Worm (Caenorhabditis elegans) whole organism, mixed stage, embryonic: ENCODE data around the gene dct-1.

Experiments
- M03D4.4 ChIP-seq: sonication (generic microtip); optimal IDR thresholded peaks from 2 replicates; lab custom pipeline; 2017; ENCODE audit warnings: mild to moderate bottlenecking, missing genetic modification characterization, missing compliant biosample characterization
- bed-3 ChIP-seq: fragments of 200-800 bp; sonication (Bioruptor generic); optimal IDR thresholded peaks from 3 replicates; lab custom pipeline; 2018; ENCODE audit warnings: mild to moderate bottlenecking, missing genetic modification characterization, moderate library complexity, missing compliant biosample characterization
- blmp-1 ChIP-seq: fragments of 150-350 bp; optimal IDR thresholded peaks from 2 replicates; lab custom pipeline; 2014; ENCODE audit warnings: missing biosample characterization, missing genetic modification characterization
- ceh-43 ChIP-seq: fragments of 200-800 bp; sonication (Bioruptor generic); optimal IDR thresholded peaks from 2 replicates; lab custom pipeline; 2018; ENCODE audit warnings: mild to moderate bottlenecking, missing genetic modification characterization, moderate library complexity, missing compliant biosample characterization
- ces-1 ChIP-seq: fragments of 150-350 bp; optimal IDR thresholded peaks from 2 replicates; lab custom pipeline; 2014; ENCODE audit warnings: missing biosample characterization, missing genetic modification reagents, missing genetic modification characterization
- cnd-1 ChIP-seq: fragments of 200-800 bp; sonication (Bioruptor generic); optimal IDR thresholded peaks from 2 replicates; lab custom pipeline; 2018; ENCODE audit warnings: mild to moderate bottlenecking, missing genetic modification characterization, missing compliant biosample characterization
- drap-1 ChIP-seq: fragments of 200-800 bp; sonication (Bioruptor generic); optimal IDR thresholded peaks from 3 replicates; lab custom pipeline; 2018; ENCODE audit warnings: mild to moderate bottlenecking, missing genetic modification characterization, missing compliant biosample characterization
- elt-1 ChIP-seq: sonication (generic microtip); optimal IDR thresholded peaks from 2 replicates; lab custom pipeline; 2017; ENCODE audit warnings: missing genetic modification characterization, mild to moderate bottlenecking, missing compliant biosample characterization, antibody characterized with exemption, moderate library complexity, borderline replicate concordance; ENCODE audit not compliant: insufficient read depth
- elt-3 ChIP-seq: fragments of 150-350 bp; optimal IDR thresholded peaks from 2 replicates; lab custom pipeline; 2014; ENCODE audit warnings: missing biosample characterization, missing genetic modification characterization
- flh-1 ChIP-seq: fragments of 200-800 bp; sonication (Bioruptor generic); optimal IDR thresholded peaks from 2 replicates; lab custom pipeline; 2018; ENCODE audit warnings: mild to moderate bottlenecking, missing genetic modification characterization, moderate library complexity, missing compliant biosample characterization
- ham-2 ChIP-seq: fragments of 200-800 bp; sonication (Bioruptor generic); optimal IDR thresholded peaks from 2 replicates; lab custom pipeline; 2018; ENCODE audit warnings: mild to moderate bottlenecking, missing genetic modification characterization, missing compliant biosample characterization
- lin-13 ChIP-seq: fragments of 150-350 bp; optimal IDR thresholded peaks from 2 replicates; lab custom pipeline; 2014; ENCODE audit warnings: missing biosample characterization, missing genetic modification characterization
- lin-32 ChIP-seq: fragments of 200-800 bp; sonication (Bioruptor generic); optimal IDR thresholded peaks from 2 replicates; lab custom pipeline; 2018; ENCODE audit warnings: mild to moderate bottlenecking, missing genetic modification characterization, missing compliant biosample characterization
- lsy-2 ChIP-seq: fragments of 150-350 bp; optimal IDR thresholded peaks from 2 replicates; lab custom pipeline; 2014; ENCODE audit warnings: missing biosample characterization, missing genetic modification characterization
- mep-1 ChIP-seq: fragments of 150-350 bp; optimal IDR thresholded peaks from 2 replicates; lab custom pipeline; 2017; ENCODE audit warnings: missing biosample characterization, missing genetic modification reagents, missing genetic modification characterization, inconsistent platforms
- mls-2 ChIP-seq: sonication (generic microtip); optimal IDR thresholded peaks from 2 replicates; lab custom pipeline; 2016; ENCODE audit warnings: mild to moderate bottlenecking, missing genetic modification characterization, moderate library complexity, missing compliant biosample characterization
- nhr-12 ChIP-seq: fragments of 150-350 bp; optimal IDR thresholded peaks from 2 replicates; lab custom pipeline; 2014; ENCODE audit warnings: missing biosample characterization, missing genetic modification characterization
- nhr-2 ChIP-seq: fragments of 150-350 bp; optimal IDR thresholded peaks from 2 replicates; lab custom pipeline; 2014; ENCODE audit warnings: missing biosample characterization, missing genetic modification characterization
- nhr-28 ChIP-seq: fragments of 150-350 bp; optimal IDR thresholded peaks from 2 replicates; lab custom pipeline; 2014; ENCODE audit warnings: missing biosample characterization, missing genetic modification characterization
- nhr-76 ChIP-seq: sonication (generic microtip); optimal IDR thresholded peaks from 2 replicates; lab custom pipeline; 2017; ENCODE audit warnings: missing biosample characterization, missing genetic modification characterization
- pha-4 ChIP-seq: fragments of 150-350 bp; optimal IDR thresholded peaks from 2 replicates; lab custom pipeline; 2018; ENCODE audit warnings: missing biosample characterization, missing genetic modification reagents, missing genetic modification characterization
- sem-2 ChIP-seq: fragments of 200-800 bp; sonication (Bioruptor generic); optimal IDR thresholded peaks from 2 replicates; lab custom pipeline; 2018; ENCODE audit warnings: mild to moderate bottlenecking, missing genetic modification characterization, missing compliant biosample characterization
- snpc-4 ChIP-seq: fragments of 150-350 bp; optimal IDR thresholded peaks from 2 replicates; lab custom pipeline; 2014; ENCODE audit warnings: missing biosample characterization, missing genetic modification characterization
- tbx-8 ChIP-seq: fragments of 200-800 bp; sonication (Bioruptor generic); optimal IDR thresholded peaks from 2 replicates; lab custom pipeline; 2018; ENCODE audit warnings: mild to moderate bottlenecking, missing genetic modification characterization, moderate library complexity, missing compliant biosample characterization
- unc-120 ChIP-seq: sonication (generic microtip); optimal IDR thresholded peaks from 2 replicates; lab custom pipeline; 2017; ENCODE audit warnings: missing genetic modification characterization, missing compliant biosample characterization; ENCODE audit not compliant: poor library complexity, severe bottlenecking
- unc-39 ChIP-seq: fragments of 150-350 bp; optimal IDR thresholded peaks from 2 replicates; lab custom pipeline; 2014; ENCODE audit warnings: missing biosample characterization, missing genetic modification characterization
- zip-8 ChIP-seq: fragments of 150-350 bp; optimal IDR thresholded peaks from 2 replicates; lab custom pipeline; 2014; ENCODE audit warnings: missing biosample characterization, missing genetic modification characterization
- ztf-11 ChIP-seq: fragments of 150-350 bp; optimal IDR thresholded peaks from 2 replicates; lab custom pipeline; 2014; ENCODE audit warnings: missing biosample characterization, missing genetic modification characterization

Gene dct-1

ce11 chrX:7962056-7962485 lies 7.9 kb downstream of the dct-1 start:
- TF ChIP-seq unc-120 (tag; lab: Kevin White, UChicago): peak; percentile 26
- TF ChIP-seq mep-1: peak; percentile 17
- peak; percentile 5 for TF ChIP-seq cnd-1 (tag; lab: Kevin White, UChicago)
- TF ChIP-seq elt-1 (tag; lab: Kevin White, UChicago): no peak

- TF ChIP-seq zip-8 (tag; lab: Kevin White, UChicago) (no peak), nhr-12 (tag; lab: Kevin White, UChicago) (no peak), lin-13 (tag; lab: Kevin White, UChicago) (no peak)
Measured at ce11 chrX:7964022-7964421, 9.9 kb downstream of the dct-1 start.

- TF ChIP-seq nhr-2 (tag; lab: Kevin White, UChicago): peak; percentile 89
- TF ChIP-seq ceh-43: no peak
- no peak for TF ChIP-seq bed-3 (GFP tag; lab: Kevin White, UChicago)
- no peak for TF ChIP-seq snpc-4 (tag; lab: Kevin White, UChicago)
- TF ChIP-seq lin-32 (GFP tag; lab: Kevin White, UChicago): peak; percentile 52
- no peak for TF ChIP-seq nhr-28 (tag; lab: Kevin White, UChicago)
- TF ChIP-seq mls-2 (tag; lab: Kevin White, UChicago): peak; percentile 25
- no peak for TF ChIP-seq tbx-8
- no peak for TF ChIP-seq unc-39 (tag; lab: Kevin White, UChicago)
- TF ChIP-seq pha-4 (tag; lab: Kevin White, UChicago): no peak
- peak; percentile 54 for TF ChIP-seq elt-1 (tag; lab: Kevin White, UChicago)
- TF ChIP-seq drap-1: no peak
- TF ChIP-seq zip-8 (tag; lab: Kevin White, UChicago): no peak
- TF ChIP-seq lsy-2 (tag; lab: Kevin White, UChicago): no peak
- TF ChIP-seq M03D4.4 (tag; lab: Kevin White, UChicago): no peak
- no peak for TF ChIP-seq lin-13 (tag; lab: Kevin White, UChicago)
- peak; percentile 58 for TF ChIP-seq cnd-1 (tag; lab: Kevin White, UChicago)
Measured at ce11 chrX:7965449-7965848, 11.3 kb downstream of the dct-1 start.

DNA sequence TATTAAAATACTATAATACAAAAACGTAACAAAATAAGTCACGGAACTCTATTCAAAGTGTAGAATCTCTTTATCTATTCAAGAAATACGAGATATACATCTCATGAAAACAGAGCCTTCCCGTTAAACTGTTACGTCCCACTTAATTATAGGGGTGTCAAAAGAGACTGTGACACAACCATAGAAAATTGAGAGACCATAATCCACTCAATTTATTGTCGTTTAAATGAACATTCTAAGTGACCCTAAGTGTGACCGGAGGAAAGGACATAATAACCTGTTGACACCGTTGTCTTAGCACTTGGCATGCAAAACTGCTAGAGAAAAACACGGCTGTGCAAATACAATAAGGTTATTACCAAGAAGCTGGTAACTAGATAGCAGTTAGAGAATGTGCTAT lies 14.4 kb downstream of the dct-1 start:
- TF ChIP-seq nhr-2 (tag; lab: Kevin White, UChicago): peak; percentile 90
- TF ChIP-seq ceh-43: no peak
- TF ChIP-seq ces-1 (GFP tag; lab: Kevin White, UChicago): peak; percentile 74
- TF ChIP-seq zip-8 (tag; lab: Kevin White, UChicago): peak; percentile 43

DNA sequence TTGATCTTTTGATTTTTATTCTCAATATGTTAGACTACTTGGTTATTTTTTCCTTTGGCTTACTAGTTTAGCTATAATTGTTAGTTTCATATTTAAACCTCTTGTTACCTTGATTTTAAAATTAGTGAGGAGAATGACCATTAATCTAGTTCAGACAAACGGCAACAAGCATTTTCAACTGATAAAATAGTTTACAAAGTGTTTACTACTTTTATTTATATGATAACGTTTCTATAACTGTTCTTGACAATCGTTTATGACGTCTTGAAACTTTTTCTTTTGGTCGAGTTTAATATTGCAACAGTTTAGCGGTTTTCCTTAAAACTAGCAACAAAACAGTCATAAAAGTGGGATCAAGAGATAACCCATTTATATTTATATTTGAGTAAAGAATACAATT lies 21.6 kb downstream of the dct-1 start:
- no peak for TF ChIP-seq ceh-43
- no peak for TF ChIP-seq ztf-11
- no peak for TF ChIP-seq elt-3
- TF ChIP-seq cnd-1 (tag; lab: Kevin White, UChicago): no peak
- no peak for TF ChIP-seq blmp-1 (tag; lab: Kevin White, UChicago)
- no peak for TF ChIP-seq sem-2 (GFP tag; lab: Kevin White, UChicago)
- TF ChIP-seq snpc-4 (tag; lab: Kevin White, UChicago): no peak
- TF ChIP-seq drap-1: no peak

DNA sequence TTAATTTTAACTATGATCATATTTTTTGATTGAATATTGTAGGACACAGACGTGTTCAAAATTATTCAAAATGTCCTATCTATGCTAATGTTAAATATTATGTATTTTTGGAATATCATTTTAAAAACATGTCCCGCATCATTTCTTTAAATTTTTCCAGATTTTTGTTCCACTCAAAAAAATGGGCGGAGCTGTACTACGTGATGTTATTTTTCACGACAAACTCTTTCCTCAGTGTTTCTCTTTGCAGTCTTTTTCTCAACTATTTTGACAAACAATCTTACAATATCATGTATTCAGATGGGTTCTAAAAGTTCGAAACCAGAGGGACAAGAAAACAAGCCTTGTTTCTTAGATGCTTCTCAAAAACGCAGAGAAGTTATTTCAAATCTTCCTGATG lies 22.2 kb downstream of the dct-1 start, which contains the start of gene F45E1.5:
Gene F45E1.5, plus strand, starts transcription at position 301 of the 400 bp plus-strand sequence.
- TF ChIP-seq nhr-76 (tag; lab: Kevin White, UChicago): no peak
- no peak for TF ChIP-seq flh-1 (GFP tag; lab: Kevin White, UChicago)
- no peak for TF ChIP-seq ham-2 (GFP tag; lab: Kevin White, UChicago)
- no peak for TF ChIP-seq nhr-2 (tag; lab: Kevin White, UChicago)
- no peak for TF ChIP-seq pha-4 (tag; lab: Kevin White, UChicago)

DNA sequence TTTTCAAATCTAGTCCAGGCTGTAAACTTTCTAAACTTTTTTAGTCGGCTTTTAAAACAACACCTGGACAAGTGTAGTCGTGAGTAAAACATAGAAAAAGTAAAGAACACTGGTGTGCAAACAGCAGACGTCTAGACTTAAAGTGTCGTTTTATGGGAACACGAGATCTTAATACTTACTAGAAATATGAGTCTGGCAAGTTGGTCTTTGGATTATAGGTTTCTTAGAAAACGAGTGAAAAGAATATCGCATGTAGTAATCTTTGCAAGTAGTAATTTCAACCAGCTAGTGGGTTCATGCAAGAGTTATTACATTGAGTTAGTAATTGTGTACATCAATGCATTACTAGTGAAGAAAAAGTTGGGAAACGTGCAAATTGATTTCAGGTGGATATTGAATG lies 23.3 kb downstream of the dct-1 start:
- TF ChIP-seq elt-1 (tag; lab: Kevin White, UChicago): no peak
- TF ChIP-seq lin-32 (GFP tag; lab: Kevin White, UChicago): no peak
- TF ChIP-seq lsy-2 (tag; lab: Kevin White, UChicago): no peak
- no peak for TF ChIP-seq nhr-28 (tag; lab: Kevin White, UChicago)
- no peak for TF ChIP-seq sem-2 (GFP tag; lab: Kevin White, UChicago)
- no peak for TF ChIP-seq flh-1 (GFP tag; lab: Kevin White, UChicago)
- TF ChIP-seq unc-39 (tag; lab: Kevin White, UChicago): no peak
- TF ChIP-seq lin-13 (tag; lab: Kevin White, UChicago): no peak
- TF ChIP-seq zip-8 (tag; lab: Kevin White, UChicago): no peak
